Worm (Caenorhabditis elegans): Measurements from ENCODE around the gene F23F12.12.

Gene F23F12.12

ce11 chrIII:6536945-6537568 is 29.1 kb downstream of the F23F12.12 start, which contains the start of gene C09E7.4:
TSS of gene C09E7.4 (minus strand) at chrIII:6536995.
- TF ChIP-seq mep-1 (tag; optimal IDR thresholded peaks at IDR 0.05) (peak; percentile 35), nhr-2 (tag; optimal IDR thresholded peaks at IDR 0.05) (peak; percentile 34), snpc-4 (tag; optimal IDR thresholded peaks at IDR 0.05) (no peak), blmp-1 (tag; optimal IDR thresholded peaks at IDR 0.05) (no peak), sptf-1 (tag; optimal IDR thresholded peaks at IDR 0.05) (peak; percentile 61), ham-2 (GFP tag; optimal IDR thresholded peaks at IDR 0.05) (peak; percentile 5), unc-62 (GFP tag; optimal IDR thresholded peaks at IDR 0.05) (peak; percentile 55), lin-13 (tag; optimal IDR thresholded peaks at IDR 0.05) (peak; percentile 35), ces-1 (GFP tag; optimal IDR thresholded peaks at IDR 0.05) (peak; percentile 40), pha-4 (tag; optimal IDR thresholded peaks at IDR 0.05) (peak; percentile 66), lsy-2 (tag; optimal IDR thresholded peaks at IDR 0.05) (peak; percentile 17), unc-120 (tag; optimal IDR thresholded peaks at IDR 0.05; ENCODE audit: poor library complexity, severe bottlenecking) (peak; percentile 53), zip-8 (tag; optimal IDR thresholded peaks at IDR 0.05) (no peak), tbx-8 (GFP tag; optimal IDR thresholded peaks at IDR 0.05) (no peak), nhr-237 (tag; optimal IDR thresholded peaks at IDR 0.05) (no peak), cnd-1 (tag; optimal IDR thresholded peaks at IDR 0.05) (peak; percentile 59), drap-1 (GFP tag; optimal IDR thresholded peaks at IDR 0.05) (peak; percentile 16), M03D4.4 (tag; optimal IDR thresholded peaks at IDR 0.05) (peak; percentile 45), ceh-39 (tag; optimal IDR thresholded peaks at IDR 0.05) (no peak), ztf-11 (tag; optimal IDR thresholded peaks at IDR 0.05) (no peak), ceh-43 (GFP tag; optimal IDR thresholded peaks at IDR 0.05) (no peak), unc-39 (tag; optimal IDR thresholded peaks at IDR 0.05) (no peak), mab-5 (tag; optimal IDR thresholded peaks at IDR 0.05) (no peak), mls-2 (tag; optimal IDR thresholded peaks at IDR 0.05) (peak; percentile 67), lin-32 (GFP tag; optimal IDR thresholded peaks at IDR 0.05) (peak; percentile 8)

- TF ChIP-seq cnd-1 (tag; optimal IDR thresholded peaks at IDR 0.05) = peak; percentile 47
- TF ChIP-seq sptf-1 (tag; optimal IDR thresholded peaks at IDR 0.05) = peak; percentile 67
- peak; percentile 40 for TF ChIP-seq lin-13 (tag; optimal IDR thresholded peaks at IDR 0.05)
- peak; percentile 13 for TF ChIP-seq sem-2 (GFP tag; optimal IDR thresholded peaks at IDR 0.05)
- peak; percentile 27 for TF ChIP-seq ces-1 (GFP tag; optimal IDR thresholded peaks at IDR 0.05)
- peak; percentile 38 for TF ChIP-seq mls-2 (tag; optimal IDR thresholded peaks at IDR 0.05)
- TF ChIP-seq drap-1 (GFP tag; optimal IDR thresholded peaks at IDR 0.05) = peak; percentile 35
Observed at ce11 chrIII:6551187-6552058, 43.5 kb downstream of the F23F12.12 start, which contains the start of gene C09E7.7. TSS of gene C09E7.7 (minus strand) at chrIII:6551243.

- TF ChIP-seq ceh-43 (GFP tag; optimal IDR thresholded peaks at IDR 0.05) (no peak), lin-32 (GFP tag; optimal IDR thresholded peaks at IDR 0.05) (no peak), sptf-1 (tag; optimal IDR thresholded peaks at IDR 0.05) (no peak)
Observed at ce11 chrIII:6558487-6558886, 50.6 kb downstream of the F23F12.12 start, which contains the start of gene C09E7.8. TSS of gene C09E7.8 (minus strand) at chrIII:6558587.

All from whole organism, mixed stage, embryonic.